Worm (Caenorhabditis elegans): ENCODE measurements around the gene dmd-7.

- TF ChIP-seq W03F9.2 (tag; optimal IDR thresholded peaks at IDR 0.05): no peak
- TF ChIP-seq dao-5 (tag; optimal IDR thresholded peaks at IDR 0.05): no peak
- no peak for TF ChIP-seq him-1 (tag; optimal IDR thresholded peaks at IDR 0.05)
These were observed 12.4 kb downstream of the dmd-7 start, which contains the start of gene K08B12.1 for ce11 chrV:6259139-6259538.
